Worm (Caenorhabditis elegans): ENCODE measurements around the gene dep-1.

DNA sequence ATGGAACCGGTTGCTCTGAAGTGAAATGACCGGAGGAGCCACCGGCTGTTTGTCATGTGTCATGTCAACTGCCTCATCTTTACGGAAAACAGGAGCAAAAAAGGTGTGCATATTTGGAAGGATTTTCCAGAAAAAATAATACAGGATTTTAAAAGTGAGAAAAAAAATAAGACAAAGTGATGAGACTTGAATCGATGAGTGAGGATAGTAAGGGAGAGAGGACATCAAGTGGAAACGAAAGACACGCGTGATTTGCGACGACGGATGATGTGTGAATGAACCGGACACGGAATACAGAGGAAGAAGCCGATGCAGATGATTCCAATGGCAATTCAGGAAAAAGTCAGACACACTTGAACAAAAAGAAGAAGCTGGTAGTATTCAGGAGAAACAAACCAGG, 4.7 kb upstream of the dep-1 start:
- TF ChIP-seq nhr-12 (tag; optimal IDR thresholded peaks at IDR 0.05) (no peak), nhr-20 (tag; optimal IDR thresholded peaks at IDR 0.05) (no peak), ztf-11 (tag; optimal IDR thresholded peaks at IDR 0.05) (no peak)

Data from whole organism, L1 larva.